Worm (Caenorhabditis elegans): ENCODE data around the gene srh-37.

The srh-37 gene

DNA sequence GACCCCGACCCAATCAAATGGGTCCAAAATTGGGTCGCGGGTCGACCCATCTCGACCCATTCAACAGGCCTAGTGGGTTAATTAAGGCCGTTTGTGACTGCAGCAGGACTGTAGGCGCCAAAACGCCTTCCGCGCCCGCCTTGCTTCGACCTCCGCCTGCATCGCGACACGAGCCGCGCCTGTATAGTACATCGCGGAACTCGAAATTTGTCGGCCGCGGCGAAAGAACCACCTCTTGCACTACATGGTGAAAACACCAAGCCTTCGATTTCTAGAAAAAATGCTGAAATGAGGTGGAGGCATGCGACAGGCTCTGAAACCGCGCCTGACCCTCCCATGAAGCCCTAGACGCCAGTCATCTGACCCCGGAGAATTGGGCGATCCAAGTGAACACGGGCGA, 24.3 kb downstream of the srh-37 start:
- TF ChIP-seq egl-43 (GFP tag; IDR thresholded peaks at IDR 0.05) = 0 out of 2 replicates have a peak, but pooled peaks have one; percentile 63
- no peak for TF ChIP-seq lin-39 (tag; optimal IDR thresholded peaks at IDR 0.05)
- TF ChIP-seq aha-1 (tag) = peak; percentile 11
- TF ChIP-seq rbr-2 (tag; optimal IDR thresholded peaks at IDR 0.05) = no peak
- TF ChIP-seq set-16 (GFP tag; IDR thresholded peaks at IDR 0.05) = peak; percentile 64
- no peak for TF ChIP-seq snpc-4 (tag; optimal IDR thresholded peaks at IDR 0.05)
- TF ChIP-seq lim-7 (GFP tag; IDR thresholded peaks at IDR 0.05) = 0 out of 2 replicates have a peak, but pooled peaks have one; percentile 3
- no peak for TF ChIP-seq dpl-1 (GFP tag; optimal IDR thresholded peaks at IDR 0.05)
- no peak for TF ChIP-seq nhr-28 (tag; optimal IDR thresholded peaks at IDR 0.05)
- no peak for TF ChIP-seq Y105C5A.15 (GFP tag; IDR thresholded peaks at IDR 0.05)
- no peak for TF ChIP-seq ceh-20 (GFP tag; IDR thresholded peaks at IDR 0.05)

DNA sequence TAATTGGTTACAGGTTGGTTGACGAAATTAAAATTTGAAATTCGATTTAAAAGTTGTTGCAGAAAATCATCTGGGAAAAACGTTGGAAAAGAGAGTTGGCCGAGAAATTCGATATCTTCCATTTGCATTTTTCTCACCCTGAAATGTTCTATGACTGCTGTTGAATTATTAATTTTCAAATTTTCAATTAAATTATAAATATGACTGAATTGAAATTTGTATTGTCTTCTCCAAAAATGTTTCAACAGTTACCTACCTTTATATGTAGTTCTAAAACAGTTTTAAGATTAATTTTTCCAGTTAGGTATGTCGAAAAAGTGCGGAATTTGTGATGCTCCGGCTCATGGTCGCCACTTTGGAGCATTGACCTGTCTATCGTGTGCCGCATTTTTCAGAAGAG, 25.6 kb downstream of the srh-37 start, which contains the start of gene nhr-211:
TSS of gene nhr-211 (plus strand) at position 301 of the 400 bp plus-strand sequence.
- no peak for TF ChIP-seq nhr-48 (tag; optimal IDR thresholded peaks at IDR 0.05)

DNA sequence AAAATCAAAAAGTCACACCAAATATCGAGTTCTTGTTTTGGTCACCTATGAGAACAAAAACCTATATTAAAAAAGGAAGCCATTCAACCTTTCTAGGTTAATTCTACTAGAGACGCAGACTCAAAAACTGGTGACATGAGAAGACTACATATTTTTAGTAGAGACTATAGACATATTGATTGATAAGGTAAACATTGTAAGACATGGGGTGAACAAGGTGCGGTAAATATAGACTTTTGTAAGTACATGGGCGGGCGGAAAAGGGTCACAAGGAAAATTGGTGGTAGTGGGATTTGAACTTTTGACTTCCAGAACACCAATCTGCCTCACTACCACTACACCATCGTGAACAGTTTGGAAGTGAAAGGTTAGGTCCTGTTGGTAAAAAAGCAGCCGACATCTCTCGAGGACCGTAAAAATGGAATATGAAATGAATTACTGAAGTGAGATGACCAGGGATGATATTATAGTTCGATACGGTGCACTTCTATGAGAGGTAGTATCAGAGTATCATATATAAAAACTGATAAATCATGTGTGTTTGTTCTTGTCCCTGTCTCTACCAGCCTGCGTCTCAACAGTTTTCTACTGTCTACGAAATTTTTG, 27.9 kb downstream of the srh-37 start, which contains the start of gene nhr-212:
TSS of gene nhr-212 (plus strand) at position 573 of the 606 bp plus-strand sequence.
- TF ChIP-seq dpl-1 (GFP tag; optimal IDR thresholded peaks at IDR 0.05) (no peak), arid-1 (GFP tag; conservative IDR thresholded peaks at IDR 0.05) (no peak), tra-1 (GFP tag; IDR thresholded peaks at IDR 0.05) (0 out of 2 replicates have a peak, but pooled peaks have one; percentile 16), ZK337.2 (GFP tag; IDR thresholded peaks at IDR 0.05) (no peak), nhr-25 (tag; optimal IDR thresholded peaks at IDR 0.05; ENCODE audit: borderline replicate concordance, insufficient read depth) (no peak), hmg-1.1 (GFP tag; IDR thresholded peaks at IDR 0.05) (no peak), daf-8 (GFP tag; IDR thresholded peaks at IDR 0.05) (no peak), Y105C5A.15 (GFP tag; IDR thresholded peaks at IDR 0.05) (no peak), aha-1 (tag) (no peak), D1046.2 (GFP tag; IDR thresholded peaks at IDR 0.05) (no peak), set-16 (GFP tag; IDR thresholded peaks at IDR 0.05) (no peak), mdt-29 (GFP tag; IDR thresholded peaks at IDR 0.05) (no peak), egl-27 (tag; optimal IDR thresholded peaks at IDR 0.05) (no peak), hlh-11 (tag; optimal IDR thresholded peaks at IDR 0.05) (peak; percentile 26), unc-130 (GFP tag; optimal IDR thresholded peaks at IDR 0.05) (no peak), mxl-2 (GFP tag; conservative IDR thresholded peaks at IDR 0.05) (no peak), gei-8 (GFP tag; optimal IDR thresholded peaks at IDR 0.05) (no peak), hlh-30 (tag; optimal IDR thresholded peaks at IDR 0.05; ENCODE audit: insufficient read depth) (peak; percentile 28), dmd-6 (GFP tag; IDR thresholded peaks at IDR 0.05) (peak; percentile 25; the same call in 1 of the 2 replicates), nhr-28 (tag; optimal IDR thresholded peaks at IDR 0.05) (peak; percentile 82), nhr-48 (tag; optimal IDR thresholded peaks at IDR 0.05) (no peak), pqm-1 (tag; optimal IDR thresholded peaks at IDR 0.05) (peak; percentile 13), dve-1 (tag; optimal IDR thresholded peaks at IDR 0.05; ENCODE audit: insufficient read depth) (peak; percentile 45), nhr-42 (GFP tag; IDR thresholded peaks at IDR 0.05) (no peak), tag-97 (GFP tag; IDR thresholded peaks at IDR 0.05) (no peak), F49E8.2 (tag; optimal IDR thresholded peaks at IDR 0.05; ENCODE audit: borderline replicate concordance) (no peak), zip-11 (GFP tag; IDR thresholded peaks at IDR 0.05) (no peak), mxl-3 (GFP tag; optimal IDR thresholded peaks at IDR 0.05) (no peak), lin-15B (tag; optimal IDR thresholded peaks at IDR 0.05) (no peak), zip-2 (tag; optimal IDR thresholded peaks at IDR 0.05) (no peak), F37D6.2 (tag; optimal IDR thresholded peaks at IDR 0.05) (no peak), ceh-28 (tag; optimal IDR thresholded peaks at IDR 0.05) (no peak), nhr-76 (tag; optimal IDR thresholded peaks at IDR 0.05) (no peak), php-3 (GFP tag; IDR thresholded peaks at IDR 0.05) (0 out of 2 replicates have a peak, but pooled peaks have one; percentile 10), mep-1 (tag; optimal IDR thresholded peaks at IDR 0.05) (no peak), pha-4 (GFP tag; IDR thresholded peaks at IDR 0.05) (no peak), pha-4 (tag; optimal IDR thresholded peaks at IDR 0.05) (no peak), ces-1 (GFP tag; optimal IDR thresholded peaks at IDR 0.05) (no peak), daf-16 (GFP tag; optimal IDR thresholded peaks at IDR 0.05) (no peak), daf-16 (tag; optimal IDR thresholded peaks at IDR 0.05) (peak; percentile 47), nhr-111 (GFP tag; optimal IDR thresholded peaks at IDR 0.05) (no peak)
